Worm (Caenorhabditis elegans): Measurements from ENCODE around the gene F14H8.2.

ce11 chrV:15020229-15020628 is at the start of gene F14H8.2:
- TF ChIP-seq nhr-237 (tag; optimal IDR thresholded peaks at IDR 0.05) (no peak), nhr-11 (tag; optimal IDR thresholded peaks at IDR 0.05) (no peak), nhr-47 (tag; optimal IDR thresholded peaks at IDR 0.05) (no peak), nhr-71 (tag; optimal IDR thresholded peaks at IDR 0.05) (no peak), mef-2 (tag; optimal IDR thresholded peaks at IDR 0.05) (no peak), ztf-4 (tag; optimal IDR thresholded peaks at IDR 0.05) (no peak), swsn-7 (tag; optimal IDR thresholded peaks at IDR 0.05) (no peak), ama-1 (optimal IDR thresholded peaks at IDR 0.05) (no peak), mep-1 (tag; optimal IDR thresholded peaks at IDR 0.05) (no peak)
